Fruit fly (Drosophila melanogaster) whole organism, embryonic: ENCODE measurements around the gene Gbs-76A.

Experiments used
- Atf3 ChIP-seq: fragments of 200-800 bp; sonication (Bioruptor generic); optimal IDR thresholded peaks from 3 replicates; lab custom pipeline; 2016; ENCODE audit warnings: missing biosample characterization, missing genetic modification characterization
- Bteb2 ChIP-seq: fragments of 200-800 bp; sonication (Bioruptor generic); optimal IDR thresholded peaks from 2 replicates; lab custom pipeline; 2016; ENCODE audit warnings: missing biosample characterization, missing genetic modification characterization
- CG1024 ChIP-seq: fragments of 200-800 bp; sonication (Bioruptor generic); IDR thresholded peaks from 2 replicates; pipeline ENCODE4 v1.3.6; 2022; ENCODE audit warnings: missing biosample characterization, missing genetic modification characterization
- CG10274 ChIP-seq: fragments of 200-800 bp; sonication (Bioruptor generic); optimal IDR thresholded peaks from 3 replicates; lab custom pipeline; 2017; ENCODE audit warnings: missing biosample characterization, mild to moderate bottlenecking, missing genetic modification characterization
- CG10321 ChIP-seq: fragments of 200-800 bp; sonication (Bioruptor generic); IDR thresholded peaks from 2 replicates; pipeline ENCODE4 v1.3.6; 2022; ENCODE audit warnings: missing biosample characterization, missing genetic modification characterization
- CG11093 ChIP-seq: fragments of 200-800 bp; sonication (Bioruptor generic); IDR thresholded peaks from 3 replicates; pipeline ENCODE4 v1.3.6; 2022; ENCODE audit warnings: missing biosample characterization, missing genetic modification characterization
- CG12659 ChIP-seq: fragments of 200-800 bp; sonication (Bioruptor generic); optimal IDR thresholded peaks from 3 replicates; lab custom pipeline; 2017; ENCODE audit warnings: mild to moderate bottlenecking, missing biosample characterization, missing genetic modification reagents, missing genetic modification characterization
- CG12769 ChIP-seq: fragments of 200-800 bp; sonication (Bioruptor generic); optimal IDR thresholded peaks from 2 replicates; lab custom pipeline; 2019; ENCODE audit warnings: missing biosample characterization, mild to moderate bottlenecking, missing genetic modification characterization, moderate library complexity
- CG13287 ChIP-seq: fragments of 200-800 bp; sonication (Bioruptor generic); IDR thresholded peaks from 2 replicates; pipeline ENCODE4 v1.3.6; 2022; ENCODE audit warnings: missing biosample characterization, missing genetic modification characterization; ENCODE audit not compliant: partially characterized antibody
- CG13775 ChIP-seq: fragments of 200-800 bp; sonication (Bioruptor generic); optimal IDR thresholded peaks from 3 replicates; lab custom pipeline; 2017; ENCODE audit warnings: missing biosample characterization, mild to moderate bottlenecking, missing genetic modification characterization
- CG14965 ChIP-seq: fragments of 200-800 bp; sonication (Bioruptor generic); optimal IDR thresholded peaks from 2 replicates; lab custom pipeline; 2016; ENCODE audit warnings: missing biosample characterization, missing genetic modification characterization, borderline replicate concordance
- CG15269 ChIP-seq: fragments of 200-800 bp; sonication (Bioruptor generic); optimal IDR thresholded peaks from 2 replicates; lab custom pipeline; 2018; ENCODE audit warnings: missing biosample characterization, mild to moderate bottlenecking, missing genetic modification characterization, moderate library complexity
- CG17361 ChIP-seq: fragments of 200-800 bp; sonication (Bioruptor generic); IDR thresholded peaks from 3 replicates; pipeline ENCODE4 v1.3.6; 2022; ENCODE audit warnings: missing biosample characterization, missing genetic modification characterization
- CG17568 ChIP-seq: fragments of 200-800 bp; sonication (Bioruptor generic); optimal IDR thresholded peaks from 2 replicates; lab custom pipeline; 2018; ENCODE audit warnings: missing biosample characterization, mild to moderate bottlenecking, missing genetic modification characterization, moderate library complexity
- CG17912 ChIP-seq: fragments of 200-800 bp; sonication (Bioruptor generic); optimal IDR thresholded peaks from 2 replicates; lab custom pipeline; 2018; ENCODE audit warnings: missing biosample characterization, mild to moderate bottlenecking, missing genetic modification characterization
- CG18476 ChIP-seq: fragments of 200-800 bp; sonication (Bioruptor generic); optimal IDR thresholded peaks from 2 replicates; lab custom pipeline; 2016; ENCODE audit warnings: missing biosample characterization, mild to moderate bottlenecking, missing genetic modification characterization
- CG2116 ChIP-seq: fragments of 200-800 bp; sonication (Bioruptor generic); optimal IDR thresholded peaks from 3 replicates; lab custom pipeline; 2018; ENCODE audit warnings: missing biosample characterization, mild to moderate bottlenecking, missing genetic modification characterization
- CG2199 ChIP-seq: fragments of 200-800 bp; sonication (Bioruptor generic); IDR thresholded peaks from 3 replicates; pipeline ENCODE4 v1.3.6; 2022; ENCODE audit warnings: missing biosample characterization, missing genetic modification characterization
- CG4328 ChIP-seq: fragments of 200-800 bp; sonication (Bioruptor generic); optimal IDR thresholded peaks from 3 replicates; lab custom pipeline; 2017; ENCODE audit warnings: missing biosample characterization, missing genetic modification reagents, missing genetic modification characterization
- CG6654 ChIP-seq: fragments of 200-800 bp; sonication (Bioruptor generic); optimal IDR thresholded peaks from 2 replicates; lab custom pipeline; 2017; ENCODE audit warnings: missing biosample characterization, mild to moderate bottlenecking, missing genetic modification characterization
- CG6791 ChIP-seq: fragments of 200-800 bp; sonication (Bioruptor generic); IDR thresholded peaks from 3 replicates; pipeline ENCODE4 v1.3.6; 2022; ENCODE audit warnings: missing biosample characterization, missing genetic modification characterization; ENCODE audit not compliant: partially characterized antibody
- CG8388 ChIP-seq: fragments of 200-800 bp; sonication (Bioruptor generic); optimal IDR thresholded peaks from 2 replicates; lab custom pipeline; 2019; ENCODE audit warnings: missing biosample characterization, mild to moderate bottlenecking, missing genetic modification characterization, moderate library complexity
- CG9932 ChIP-seq: fragments of 200-800 bp; sonication (Bioruptor generic); IDR thresholded peaks from 2 replicates; pipeline ENCODE4 v1.3.6; 2022; ENCODE audit warnings: missing biosample characterization, missing genetic modification characterization
- Dip3 ChIP-seq: fragments of 200-800 bp; sonication (Bioruptor generic); optimal IDR thresholded peaks from 3 replicates; lab custom pipeline; 2016; ENCODE audit warnings: missing biosample characterization, missing genetic modification characterization
- Dll ChIP-seq: fragments of 200-800 bp; sonication (Bioruptor generic); IDR thresholded peaks from 4 replicates; pipeline ENCODE4 v1.3.6; 2022; ENCODE audit warnings: missing biosample characterization, missing genetic modification characterization; ENCODE audit not compliant: partially characterized antibody
- Dref ChIP-seq: fragments of 200-800 bp; sonication (Bioruptor generic); IDR thresholded peaks from 2 replicates; pipeline ENCODE4 v1.3.6; 2022; ENCODE audit warnings: missing biosample characterization, missing genetic modification characterization
- Fer1 ChIP-seq: fragments of 200-800 bp; sonication (Bioruptor generic); optimal IDR thresholded peaks from 2 replicates; lab custom pipeline; 2017; ENCODE audit warnings: missing biosample characterization, mild to moderate bottlenecking, missing genetic modification characterization
- Ptx1 ChIP-seq: fragments of 200-800 bp; sonication (Bioruptor generic); IDR thresholded peaks from 2 replicates; pipeline ENCODE4 v1.3.6; 2022; ENCODE audit warnings: missing biosample characterization, missing genetic modification characterization
- Six4 ChIP-seq: fragments of 200-800 bp; sonication (Bioruptor generic); optimal IDR thresholded peaks from 2 replicates; lab custom pipeline; 2016; ENCODE audit warnings: missing biosample characterization, missing genetic modification characterization
- Spps ChIP-seq: fragments of 200-800 bp; sonication (Bioruptor generic); optimal IDR thresholded peaks from 2 replicates; lab custom pipeline; 2018; ENCODE audit warnings: missing biosample characterization, mild to moderate bottlenecking, missing genetic modification characterization
- Trl ChIP-seq, 3 experiments: fragments of >200 bp in 2 of 3; fragments of 200-800 bp in 1 of 3; sonication (Bioruptor generic) in 1 of 3; optimal IDR thresholded peaks; 2 replicates in 1 of 3; 3 replicates in 2 of 3; lab custom pipeline; 2016 to 2017; ENCODE audit warnings: missing biosample characterization in 1 of 3, missing genetic modification characterization in 1 of 3
- Usf ChIP-seq: fragments of 200-800 bp; sonication (Bioruptor generic); optimal IDR thresholded peaks from 2 replicates; lab custom pipeline; 2017; ENCODE audit warnings: missing genotype, missing biosample characterization, missing genetic modification characterization
- bab2 ChIP-seq: fragments of 200-800 bp; sonication (Bioruptor generic); optimal IDR thresholded peaks from 2 replicates; lab custom pipeline; 2016; ENCODE audit warnings: missing biosample characterization, missing genetic modification characterization
- br ChIP-seq: fragments of >200 bp; optimal IDR thresholded peaks from 2 replicates; lab custom pipeline; 2017
- dimm ChIP-seq: fragments of 200-800 bp; sonication (Bioruptor generic); IDR thresholded peaks from 2 replicates; pipeline ENCODE4 v1.3.6; 2022; ENCODE audit warnings: missing biosample characterization, missing genetic modification characterization
- ems ChIP-seq: fragments of 200-800 bp; sonication (Bioruptor generic); optimal IDR thresholded peaks from 3 replicates; lab custom pipeline; 2016; ENCODE audit warnings: missing biosample characterization, missing genetic modification characterization
- gcm ChIP-seq: fragments of 200-800 bp; sonication (Bioruptor generic); optimal IDR thresholded peaks from 2 replicates; lab custom pipeline; 2019; ENCODE audit warnings: missing biosample characterization, mild to moderate bottlenecking, missing genetic modification characterization, moderate library complexity
- gfzf ChIP-seq: fragments of 200-800 bp; sonication (Bioruptor generic); optimal IDR thresholded peaks from 2 replicates; lab custom pipeline; 2016; ENCODE audit warnings: missing biosample characterization, mild to moderate bottlenecking, missing genetic modification characterization, moderate library complexity
- hbn ChIP-seq: fragments of 200-800 bp; sonication (Bioruptor generic); IDR thresholded peaks from 2 replicates; pipeline ENCODE4 v1.3.6; 2022; ENCODE audit warnings: missing biosample characterization, missing genetic modification characterization; ENCODE audit not compliant: partially characterized antibody
- jing ChIP-seq: fragments of 200-800 bp; sonication (Bioruptor generic); optimal IDR thresholded peaks from 2 replicates; lab custom pipeline; 2018; ENCODE audit warnings: missing biosample characterization, mild to moderate bottlenecking, missing genetic modification characterization
- lab ChIP-seq: fragments of 200-800 bp; sonication (Bioruptor generic); optimal IDR thresholded peaks from 3 replicates; lab custom pipeline; 2017; ENCODE audit warnings: missing biosample characterization, missing genetic modification characterization, mild to moderate bottlenecking, moderate library complexity, missing genetic modification reagents
- lmd ChIP-seq: fragments of 200-800 bp; sonication (Bioruptor generic); IDR thresholded peaks from 2 replicates; pipeline ENCODE4 v1.3.6; 2022; ENCODE audit warnings: missing biosample characterization, missing genetic modification characterization
- nau ChIP-seq: fragments of 200-800 bp; sonication (Bioruptor generic); optimal IDR thresholded peaks from 3 replicates; lab custom pipeline; 2017; ENCODE audit warnings: missing biosample characterization, mild to moderate bottlenecking, missing genetic modification characterization, missing genetic modification reagents
- nerfin-1 ChIP-seq: fragments of 200-800 bp; sonication (Bioruptor generic); optimal IDR thresholded peaks from 3 replicates; lab custom pipeline; 2019; ENCODE audit warnings: missing biosample characterization, mild to moderate bottlenecking, missing genetic modification characterization, moderate library complexity
- onecut ChIP-seq: fragments of 200-800 bp; sonication (Bioruptor generic); IDR thresholded peaks from 2 replicates; pipeline ENCODE4 v1.3.6; 2022; ENCODE audit warnings: missing biosample characterization, missing genetic modification characterization
- otp ChIP-seq: fragments of 200-800 bp; sonication (Bioruptor generic); IDR thresholded peaks from 3 replicates; pipeline ENCODE4, ENCODE4 v1.3.6; 2022; ENCODE audit warnings: missing biosample characterization, missing genetic modification characterization
- ro ChIP-seq: fragments of 200-800 bp; sonication (Bioruptor generic); IDR thresholded peaks from 2 replicates; pipeline ENCODE4 v1.3.6; 2022; ENCODE audit warnings: missing biosample characterization, missing genetic modification characterization
- sens ChIP-seq: fragments of 200-800 bp; sonication (Bioruptor generic); peaks from one replicate; lab custom pipeline; 2016; ENCODE audit warnings: missing biosample characterization, missing genetic modification characterization
- slbo ChIP-seq: fragments of 200-800 bp; sonication (Bioruptor generic); IDR thresholded peaks from 2 replicates; pipeline ENCODE4 v1.3.6; 2022; ENCODE audit warnings: missing biosample characterization, missing genetic modification characterization
- tup ChIP-seq: fragments of 200-800 bp; sonication (Bioruptor generic); optimal IDR thresholded peaks from 2 replicates; lab custom pipeline; 2016; ENCODE audit warnings: missing biosample characterization, mild to moderate bottlenecking, missing genetic modification characterization, moderate library complexity
- twi ChIP-seq: fragments of 200-800 bp; optimal IDR thresholded peaks from 2 replicates; lab custom pipeline; 2019; ENCODE audit warnings: missing biosample characterization, mild to moderate bottlenecking, missing genetic modification characterization, moderate library complexity

The Gbs-76A gene

dm6 chr3L:19294235-19294612, 1.7 kb upstream of the Gbs-76A start, which contains the start of gene fal (continued):
- no peak for TF ChIP-seq CG6654 (GFP tag; lab: Kevin White, UChicago)
- peak; percentile 75; the same call in 2 of the 3 replicates for TF ChIP-seq CG2199 (GFP tag; lab: Robert Waterston, UW)
- no peak for TF ChIP-seq CG12769 (tag; lab: Kevin White, UChicago)
- TF ChIP-seq sens (GFP tag; lab: Kevin White, UChicago): no peak
- TF ChIP-seq CG12659 (GFP tag; lab: Kevin White, UChicago): no peak
- no peak for TF ChIP-seq Six4 (GFP tag; lab: Kevin White, UChicago)
- no peak for TF ChIP-seq nerfin-1 (tag; lab: Kevin White, UChicago)
- no peak for TF ChIP-seq Spps (tag; lab: Kevin White, UChicago)
- TF ChIP-seq nau (GFP tag; lab: Kevin White, UChicago): no peak
- TF ChIP-seq onecut (GFP tag; lab: Robert Waterston, UW): peak; percentile 22; the same call in 1 of the 2 replicates
- TF ChIP-seq CG2116 (GFP tag; lab: Kevin White, UChicago): peak; percentile 77
- no peak for TF ChIP-seq CG11093 (GFP tag; lab: Robert Waterston, UW)
- no peak for TF ChIP-seq bab2 (GFP tag; lab: Kevin White, UChicago)
- peak; percentile 63 for TF ChIP-seq CG9932 (GFP tag; lab: Robert Waterston, UW)
- no peak for TF ChIP-seq Dll (GFP tag; lab: Robert Waterston, UW)
- TF ChIP-seq CG1024: no peak
- peak; percentile 67 for TF ChIP-seq CG13287 (GFP tag; lab: Robert Waterston, UW)
- TF ChIP-seq hbn (GFP tag; lab: Robert Waterston, UW): no peak
- no peak for TF ChIP-seq Atf3 (GFP tag; lab: Kevin White, UChicago)
- TF ChIP-seq CG15269 (tag; lab: Kevin White, UChicago): no peak
- TF ChIP-seq Fer1: no peak
- TF ChIP-seq dimm (GFP tag; lab: Robert Waterston, UW): no peak
- no peak for TF ChIP-seq CG17361 (GFP tag; lab: Robert Waterston, UW)
- TF ChIP-seq lmd (GFP tag; lab: Robert Waterston, UW): no peak; the same call in 1 of the 2 replicates
- TF ChIP-seq CG10321 (GFP tag; lab: Robert Waterston, UW): no peak; the same call in 1 of the 2 replicates
- TF ChIP-seq Dref: peak; percentile 79
- no peak for TF ChIP-seq jing (GFP tag; lab: Kevin White, UChicago)
- TF ChIP-seq Bteb2 (GFP tag; lab: Kevin White, UChicago): no peak
- no peak; the same call in 1 of the 2 replicates for TF ChIP-seq slbo (GFP tag; lab: Robert Waterston, UW)
- TF ChIP-seq CG8388 (GFP tag; lab: Kevin White, UChicago): no peak
- no peak for TF ChIP-seq tup (GFP tag; lab: Kevin White, UChicago)
- TF ChIP-seq gfzf: peak; percentile 48
- TF ChIP-seq Usf: no peak
- no peak for TF ChIP-seq CG18476 (GFP tag; lab: Kevin White, UChicago)
- TF ChIP-seq twi (tag; lab: Kevin White, UChicago): no peak
- peak; percentile 71 for TF ChIP-seq CG6791 (GFP tag; lab: Robert Waterston, UW)
- TF ChIP-seq Dip3 (GFP tag; lab: Kevin White, UChicago): peak; percentile 26
- no peak for TF ChIP-seq lab (GFP tag; lab: Kevin White, UChicago)
- TF ChIP-seq CG17912: no peak
- no peak for TF ChIP-seq otp (GFP tag; lab: Robert Waterston, UW)
- TF ChIP-seq CG10274 (GFP tag; lab: Kevin White, UChicago): no peak
- TF ChIP-seq CG14965 (GFP tag; lab: Kevin White, UChicago): no peak
- peak; percentile 28; the same call in 1 of the 2 replicates for TF ChIP-seq Ptx1
- TF ChIP-seq Trl (optimal IDR thresholded peaks at IDR 0.05; lab: Kevin White, UChicago): no peak
- no peak for TF ChIP-seq Trl (GFP tag; optimal IDR thresholded peaks at IDR 0.05; lab: Kevin White, UChicago)
- no peak for TF ChIP-seq CG13775 (GFP tag; lab: Kevin White, UChicago)
- no peak for TF ChIP-seq CG17568
- no peak for TF ChIP-seq ro
- no peak for TF ChIP-seq gcm (GFP tag; lab: Kevin White, UChicago)
- no peak for TF ChIP-seq br (lab: Kevin White, UChicago)
- TF ChIP-seq CG4328 (GFP tag; lab: Kevin White, UChicago): no peak
- TF ChIP-seq ems: no peak
